Worm (Caenorhabditis elegans) whole organism, L4/young adult: Measurements from ENCODE around the gene math-22.

Source experiments
- dao-5 ChIP-seq: sonication (generic microtip); optimal IDR thresholded peaks from 2 replicates; lab custom pipeline; 2016; ENCODE audit warnings: missing genotype, missing genetic modification characterization, moderate library complexity, missing compliant biosample characterization
- him-1 ChIP-seq: sonication (generic microtip); optimal IDR thresholded peaks from 2 replicates; lab custom pipeline; 2016; ENCODE audit warnings: missing genotype, missing genetic modification reagents, missing genetic modification characterization, missing compliant biosample characterization

DNA sequence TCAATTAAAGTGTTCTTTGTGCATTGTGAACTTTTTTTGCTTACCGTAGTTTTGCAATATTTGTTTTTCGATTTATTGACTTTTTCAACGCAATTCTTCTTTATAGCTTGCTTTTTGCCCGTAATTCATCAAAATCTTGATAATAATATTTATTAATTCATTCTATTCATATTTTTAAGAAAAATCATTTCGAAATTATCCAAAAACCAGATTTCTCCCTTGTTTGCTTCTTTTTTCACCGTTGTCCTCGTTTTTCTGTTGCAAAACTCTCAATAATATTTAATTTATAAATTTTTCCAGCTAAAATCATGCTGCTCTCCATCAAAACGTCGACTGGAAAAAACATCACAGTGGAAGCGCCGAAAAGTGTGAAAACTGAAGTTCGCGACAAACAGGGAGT lies 19.3 kb downstream of the math-22 start, which contains the start of gene F52C6.3:
- TF ChIP-seq him-1 (tag; lab: Kevin White, UChicago), result no peak
- TF ChIP-seq dao-5 (tag; lab: Kevin White, UChicago), result no peak
